Worm (Caenorhabditis elegans): ENCODE results near the gene mrps-25.

- TF ChIP-seq fkh-10 (GFP tag; optimal IDR thresholded peaks at IDR 0.05) (no peak), D1046.2 (GFP tag; IDR thresholded peaks at IDR 0.05) (no peak), nhr-25 (tag; optimal IDR thresholded peaks at IDR 0.05; ENCODE audit: borderline replicate concordance, insufficient read depth) (peak; percentile 48), dpl-1 (GFP tag; optimal IDR thresholded peaks at IDR 0.05) (no peak), aly-2 (tag; optimal IDR thresholded peaks at IDR 0.05) (no peak), ceh-20 (GFP tag; IDR thresholded peaks at IDR 0.05) (no peak), pqm-1 (tag; optimal IDR thresholded peaks at IDR 0.05) (peak; percentile 54), vab-7 (GFP tag; IDR thresholded peaks at IDR 0.05) (no peak), spr-1 (tag; optimal IDR thresholded peaks at IDR 0.05) (no peak), fos-1 (tag; optimal IDR thresholded peaks at IDR 0.05) (no peak), ceh-82 (tag; optimal IDR thresholded peaks at IDR 0.05) (no peak), lsy-2 (tag; optimal IDR thresholded peaks at IDR 0.05) (peak in 1 of 2 experiments; percentile 10), lin-39 (tag; optimal IDR thresholded peaks at IDR 0.05) (no peak)
Measured at ce11 chrIV:1035108-1035507, 21.6 kb upstream of the mrps-25 start.
